Fruit fly (Drosophila melanogaster) whole organism: Measurements from ENCODE around the gene CG18746.

ENCODE experiments used
- CG8478 ChIP-seq: fragments of >200 bp; optimal IDR thresholded peaks from 2 replicates; lab custom pipeline; 2018; ENCODE audit warnings: inconsistent platforms
- Dll ChIP-seq: fragments of >200 bp; optimal IDR thresholded peaks from 2 replicates; lab custom pipeline; 2017
- EcR ChIP-seq, 2 experiments: fragments of >200 bp; optimal IDR thresholded peaks; 2 replicates each; lab custom pipeline; 2017; ENCODE audit warnings: missing biosample characterization in 2 of 2, missing genetic modification characterization in 2 of 2, missing genetic modification reagents in 2 of 2
- pan ChIP-seq: fragments of >200 bp; optimal IDR thresholded peaks from 2 replicates; lab custom pipeline; 2017
- psq ChIP-seq: fragments of >200 bp; optimal IDR thresholded peaks from 2 replicates; lab custom pipeline; 2017
- usp ChIP-seq: fragments of >200 bp; optimal IDR thresholded peaks from 2 replicates; lab custom pipeline; 2017; ENCODE audit warnings: missing biosample characterization, missing genetic modification characterization, mixed read lengths

Gene CG18746

DNA sequence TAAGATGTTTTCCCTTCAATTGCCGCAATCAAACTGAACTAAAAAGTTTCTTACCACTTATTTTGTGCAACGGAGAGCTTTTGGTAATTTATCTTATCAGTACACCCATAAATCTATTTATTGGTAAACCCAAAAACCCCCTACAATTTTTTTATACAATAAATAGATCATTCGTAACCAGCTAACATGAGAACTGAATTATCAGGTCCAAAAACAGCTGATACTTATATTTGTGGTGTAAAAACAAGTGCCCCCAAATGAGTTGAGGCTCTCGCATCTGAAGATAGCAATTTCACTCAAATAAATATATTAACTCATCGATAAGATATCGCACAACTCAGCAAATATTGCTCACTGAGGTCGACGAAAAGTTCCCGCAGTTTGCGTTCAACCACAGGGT lies 2.1 kb downstream of the CG18746 start, which contains the start of gene CG18748:
Gene CG18748 (minus strand): TSS at position 25 of the 400 bp plus-strand sequence.
- no peak for TF ChIP-seq EcR (GFP tag; optimal IDR thresholded peaks at IDR 0.05; lab: Kevin White, UChicago)
- TF ChIP-seq Dll (lab: Kevin White, UChicago) = no peak
- no peak for TF ChIP-seq usp
- no peak for TF ChIP-seq CG8478 (lab: Kevin White, UChicago)
- TF ChIP-seq pan (lab: Kevin White, UChicago) = no peak
- TF ChIP-seq psq (lab: Kevin White, UChicago) = no peak

DNA sequence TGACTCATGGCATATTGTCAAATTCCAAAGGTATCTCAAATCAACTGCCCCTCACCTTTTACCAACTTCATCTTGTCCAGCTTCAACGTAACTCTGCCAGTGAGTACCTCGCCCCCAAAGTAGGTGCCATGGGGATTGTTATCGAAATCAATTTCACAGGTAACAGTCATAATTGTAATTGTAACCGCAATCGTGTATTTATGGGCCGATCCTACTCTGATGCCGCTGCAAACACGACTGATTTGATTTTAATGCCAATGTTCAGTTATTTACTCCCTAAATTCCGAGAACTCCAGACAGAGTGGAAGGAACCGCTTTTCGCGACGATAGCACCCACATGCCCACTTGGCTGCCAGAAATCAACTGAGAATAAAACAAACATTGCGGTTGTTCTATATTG lies 4.2 kb downstream of the CG18746 start, which contains the start of gene CG18745:
Gene CG18745 (minus strand): TSS at position 336 of the 400 bp plus-strand sequence.
- TF ChIP-seq EcR (GFP tag; optimal IDR thresholded peaks at IDR 0.05; lab: Kevin White, UChicago) (no peak), usp (no peak), Dll (lab: Kevin White, UChicago) (no peak), pan (lab: Kevin White, UChicago) (no peak), CG8478 (lab: Kevin White, UChicago) (no peak), psq (lab: Kevin White, UChicago) (no peak)

DNA sequence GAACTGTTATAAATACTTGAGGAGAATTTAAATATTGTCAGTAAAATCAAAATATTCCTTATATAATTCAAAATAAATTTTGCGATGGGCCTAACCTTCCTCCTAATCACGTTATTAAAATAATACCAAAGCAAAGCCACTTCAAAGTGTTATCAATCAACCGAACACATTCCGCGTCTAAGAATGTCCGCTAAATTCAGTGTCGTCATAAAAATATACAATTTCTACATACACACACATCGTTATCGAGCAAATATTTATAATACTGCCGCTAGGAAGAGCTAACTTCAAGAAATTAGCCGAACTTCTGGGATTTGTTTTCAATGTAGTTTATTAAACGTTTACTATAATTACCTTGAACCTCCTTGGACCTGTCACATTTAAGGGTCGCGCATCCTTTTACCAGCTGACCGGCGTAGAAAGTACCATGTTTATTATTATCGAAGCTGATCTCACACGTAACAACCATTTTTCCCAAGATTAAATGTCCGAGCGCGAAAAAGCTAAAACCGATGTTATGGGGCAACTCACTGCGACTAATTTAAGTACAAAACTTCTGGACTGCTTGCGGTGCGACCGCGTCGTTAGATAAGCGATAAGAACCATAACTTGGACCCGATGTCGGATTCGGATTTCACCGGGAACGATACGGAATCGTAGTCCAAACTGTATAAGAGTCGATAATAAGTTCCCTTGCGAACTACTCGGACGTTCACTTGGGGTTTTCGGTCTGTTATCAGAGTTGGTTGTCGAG lies 6.9 kb downstream of the CG18746 start, which contains the start of gene CG18747:
Gene CG18747 (minus strand): TSS at position 514 of the 754 bp plus-strand sequence.
- TF ChIP-seq pan (lab: Kevin White, UChicago) (no peak), EcR (GFP tag; optimal IDR thresholded peaks at IDR 0.05; lab: Kevin White, UChicago) (no peak), psq (lab: Kevin White, UChicago) (no peak), CG8478 (lab: Kevin White, UChicago) (no peak), usp (no peak), Dll (lab: Kevin White, UChicago) (no peak)

DNA sequence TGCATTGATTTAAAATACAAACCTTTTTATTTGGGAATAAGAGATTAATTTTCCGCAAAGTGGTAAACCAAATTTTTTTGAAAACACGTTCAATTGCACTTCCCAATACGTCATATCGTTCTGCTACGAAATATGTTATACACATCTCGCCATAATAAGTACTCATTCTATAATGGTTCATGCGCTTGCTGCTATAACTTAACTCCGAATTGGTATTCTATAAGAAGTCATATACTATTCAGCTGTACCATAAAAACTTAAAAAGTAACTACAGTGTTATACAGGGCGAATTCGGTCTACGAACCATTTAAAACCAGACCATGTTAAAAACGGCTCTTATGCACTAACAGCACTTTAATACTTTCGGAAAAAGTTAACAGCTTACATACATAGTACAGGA lies 10.4 kb downstream of the CG18746 start:
- no peak for TF ChIP-seq CG8478 (lab: Kevin White, UChicago)
- no peak for TF ChIP-seq usp
- no peak for TF ChIP-seq pan (lab: Kevin White, UChicago)
- no peak for TF ChIP-seq psq (lab: Kevin White, UChicago)
- TF ChIP-seq Dll (lab: Kevin White, UChicago) = no peak
- TF ChIP-seq EcR (GFP tag; optimal IDR thresholded peaks at IDR 0.05; lab: Kevin White, UChicago) = no peak

DNA sequence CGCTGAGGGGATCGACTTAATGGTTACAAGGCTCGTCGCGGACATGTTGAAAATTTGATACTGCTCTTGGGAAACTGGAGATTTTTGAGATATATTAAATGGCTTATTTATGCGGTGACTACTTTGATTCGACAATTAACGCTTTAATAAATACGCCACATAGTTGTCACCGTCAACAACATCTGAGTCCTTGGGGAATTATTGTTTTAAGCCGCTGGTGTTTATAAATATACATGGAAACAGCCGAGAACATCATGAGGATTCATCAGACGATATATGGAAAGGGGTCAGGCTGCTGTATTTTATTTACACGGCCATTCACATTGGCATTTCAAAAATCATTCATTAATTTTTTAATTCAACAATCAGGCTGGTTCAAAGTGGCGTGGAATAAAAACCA lies 18.3 kb downstream of the CG18746 start, which contains the start of gene CG11286:
Gene CG11286 (minus strand): TSS at position 101 of the 400 bp plus-strand sequence.
- no peak for TF ChIP-seq CG8478 (lab: Kevin White, UChicago)
- no peak for TF ChIP-seq EcR (GFP tag; optimal IDR thresholded peaks at IDR 0.05; lab: Kevin White, UChicago)
- TF ChIP-seq usp = no peak
- TF ChIP-seq Dll (lab: Kevin White, UChicago) = no peak
- no peak for TF ChIP-seq psq (lab: Kevin White, UChicago)
- TF ChIP-seq pan (lab: Kevin White, UChicago) = no peak

DNA sequence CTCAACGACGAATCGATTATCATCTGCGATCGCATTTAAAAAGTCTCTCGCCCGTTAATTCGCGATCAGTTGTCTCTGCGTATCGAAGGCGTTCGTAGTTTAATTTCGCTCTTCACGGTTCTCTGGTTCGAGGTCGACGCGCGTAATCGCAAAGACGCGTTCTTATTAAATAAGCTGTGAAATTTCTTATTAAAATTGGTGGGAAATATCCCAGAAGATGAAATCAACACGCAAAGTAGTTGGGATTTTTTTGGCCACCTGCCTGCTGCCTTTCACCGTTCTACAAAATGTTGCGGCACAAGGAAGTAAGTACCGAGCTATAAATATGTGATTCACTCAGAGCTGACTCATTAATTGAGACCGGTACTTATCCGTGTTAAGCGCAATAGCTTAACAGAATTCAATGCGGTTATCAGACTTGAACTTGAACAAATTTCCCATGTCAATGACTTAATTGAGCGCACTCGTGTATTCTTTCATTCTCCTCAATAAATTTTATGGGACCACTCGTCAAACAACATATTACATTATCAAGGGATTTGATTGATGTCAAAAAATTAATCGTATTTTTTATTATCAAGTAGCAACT lies 28.9 kb downstream of the CG18746 start:
- TF ChIP-seq CG8478 (lab: Kevin White, UChicago) = no peak
- TF ChIP-seq usp = no peak
- no peak for TF ChIP-seq EcR (GFP tag; optimal IDR thresholded peaks at IDR 0.05; lab: Kevin White, UChicago)
- TF ChIP-seq psq (lab: Kevin White, UChicago) = no peak
- TF ChIP-seq pan (lab: Kevin White, UChicago) = no peak
- TF ChIP-seq Dll (lab: Kevin White, UChicago) = no peak

DNA sequence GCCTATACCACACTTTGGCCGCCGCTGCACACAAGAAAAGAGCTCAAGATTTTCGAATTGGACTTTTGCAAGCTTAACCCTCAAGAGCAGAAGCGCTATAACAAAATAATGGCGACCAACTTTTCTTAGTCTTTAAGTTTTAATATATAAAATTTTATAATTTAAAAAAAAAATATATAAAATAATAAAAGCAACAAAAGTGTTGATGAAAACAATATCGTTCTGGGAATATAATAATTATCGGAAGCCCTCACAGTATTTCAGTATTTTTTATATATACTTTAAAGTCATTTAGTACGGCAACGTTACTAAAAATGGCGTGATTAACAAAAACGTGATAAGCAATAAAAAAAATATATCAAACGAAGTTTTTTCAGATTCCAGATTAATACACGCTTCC lies 30.5 kb downstream of the CG18746 start, which contains the start of gene Sp7:
Gene Sp7 (plus strand): TSS at position 301 of the 400 bp plus-strand sequence.
- no peak for TF ChIP-seq usp
- TF ChIP-seq psq (lab: Kevin White, UChicago) = no peak
- TF ChIP-seq EcR (GFP tag; optimal IDR thresholded peaks at IDR 0.05; lab: Kevin White, UChicago) = no peak
- no peak for TF ChIP-seq Dll (lab: Kevin White, UChicago)
- no peak for TF ChIP-seq CG8478 (lab: Kevin White, UChicago)
- TF ChIP-seq pan (lab: Kevin White, UChicago) = no peak

DNA sequence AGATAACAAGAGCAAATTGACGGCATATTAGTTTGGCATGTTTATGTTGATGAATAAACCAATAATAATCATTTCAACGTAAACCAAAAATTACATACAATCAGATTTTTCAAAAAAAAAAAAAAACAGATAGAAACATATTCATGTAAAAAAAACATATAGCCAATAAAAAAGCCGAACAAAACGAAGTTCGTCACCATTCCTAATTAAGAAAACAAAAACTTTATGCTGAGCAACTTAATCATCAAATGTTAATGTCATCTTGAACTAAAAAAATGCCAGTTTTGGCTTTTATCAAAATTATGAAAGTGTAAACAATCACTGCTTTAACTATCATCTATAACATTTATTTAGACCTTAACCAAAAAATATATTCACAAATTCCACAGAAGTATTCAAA lies 32.2 kb downstream of the CG18746 start, which contains the start of gene CG10919:
Gene CG10919 (plus strand): TSS at position 301 of the 400 bp plus-strand sequence.
- TF ChIP-seq pan (lab: Kevin White, UChicago) (no peak), CG8478 (lab: Kevin White, UChicago) (no peak), usp (no peak), Dll (lab: Kevin White, UChicago) (no peak), EcR (GFP tag; optimal IDR thresholded peaks at IDR 0.05; lab: Kevin White, UChicago) (no peak), psq (lab: Kevin White, UChicago) (no peak)

DNA sequence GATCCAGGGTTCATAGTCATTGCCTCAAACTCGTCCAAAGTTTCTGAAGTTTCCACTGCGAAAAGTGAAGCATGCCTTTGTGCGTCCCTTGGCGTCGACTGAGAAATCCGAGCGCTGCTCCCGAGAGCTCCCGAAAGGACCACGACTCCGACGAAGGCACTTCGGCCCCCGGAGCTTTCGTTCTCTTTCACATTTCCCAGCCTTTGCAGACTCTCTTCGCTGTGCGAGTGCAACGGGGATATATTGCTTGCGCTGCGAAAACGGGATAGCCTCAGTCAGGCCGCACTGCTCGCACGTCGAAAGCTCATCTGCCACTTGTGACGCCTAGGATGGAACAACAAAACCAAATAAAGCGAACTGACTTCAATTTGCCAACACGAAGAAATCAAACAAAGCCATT lies 36.5 kb downstream of the CG18746 start:
- TF ChIP-seq CG8478 (lab: Kevin White, UChicago) = peak; percentile 34
- no peak for TF ChIP-seq pan (lab: Kevin White, UChicago)
- TF ChIP-seq usp = no peak
- TF ChIP-seq psq (lab: Kevin White, UChicago) = no peak
- no peak for TF ChIP-seq EcR (GFP tag; optimal IDR thresholded peaks at IDR 0.05; lab: Kevin White, UChicago)

DNA sequence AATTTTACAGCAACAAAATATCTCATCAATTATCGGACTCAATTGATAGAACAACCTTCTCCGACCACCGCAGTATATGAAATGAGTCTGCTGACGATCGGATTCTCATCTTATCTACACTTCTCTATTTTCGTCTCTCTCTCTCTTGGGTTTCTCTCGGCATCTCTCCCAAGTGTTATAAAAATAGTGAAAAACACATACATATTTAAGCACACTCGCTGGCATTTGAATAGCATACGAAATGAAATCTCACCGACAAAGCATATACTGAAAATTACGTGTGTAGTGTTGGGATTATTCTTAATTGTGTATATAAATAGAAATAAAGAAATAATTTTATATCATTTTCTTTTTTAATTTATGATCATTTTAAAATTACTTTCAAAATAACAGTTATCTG lies 40.0 kb downstream of the CG18746 start, which contains the start of gene pyd3:
Gene pyd3 (minus strand): TSS at position 87 of the 400 bp plus-strand sequence.
- TF ChIP-seq pan (lab: Kevin White, UChicago) (no peak), CG8478 (lab: Kevin White, UChicago) (no peak), Dll (lab: Kevin White, UChicago) (no peak), EcR (GFP tag; optimal IDR thresholded peaks at IDR 0.05; lab: Kevin White, UChicago) (no peak), psq (lab: Kevin White, UChicago) (no peak), usp (no peak)

DNA sequence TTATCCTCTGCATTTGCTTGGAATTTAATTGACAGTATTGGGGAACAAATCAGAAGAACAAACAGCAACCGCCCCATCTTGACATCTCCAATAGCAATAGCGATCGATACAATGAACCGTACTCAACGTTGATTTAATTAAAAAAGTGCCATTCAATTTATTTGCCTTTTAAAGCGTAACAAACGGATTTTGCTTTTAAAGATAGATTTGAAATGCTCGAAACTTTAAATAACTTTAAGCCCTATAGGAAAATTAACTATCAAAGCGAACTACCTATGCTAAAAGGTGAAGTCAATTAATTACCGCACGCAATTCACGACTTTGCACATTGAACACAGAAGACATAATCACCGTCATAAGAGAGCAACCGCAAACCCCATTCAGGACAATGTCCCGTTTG lies 50.5 kb downstream of the CG18746 start, which contains the start of gene CG43254:
Gene CG43254 (minus strand): TSS at position 101 of the 400 bp plus-strand sequence.
- TF ChIP-seq usp (no peak), EcR (GFP tag; optimal IDR thresholded peaks at IDR 0.05; lab: Kevin White, UChicago) (no peak)
